Worm (Caenorhabditis elegans) whole organism, L3 larva: ENCODE data around the gene T05H10.1.

Experiments
- R02D3.7 ChIP-seq: fragments of 150-350 bp; optimal IDR thresholded peaks from 2 replicates; lab custom pipeline; 2014; ENCODE audit warnings: missing biosample characterization, missing genetic modification characterization
- ZK546.5 ChIP-seq: sonication (generic microtip); optimal IDR thresholded peaks from 2 replicates; lab custom pipeline; 2017; ENCODE audit warnings: missing biosample characterization, missing genetic modification characterization
- ama-1 ChIP-seq: fragments of 150-350 bp; optimal IDR thresholded peaks from 2 replicates; lab custom pipeline; 2018
- ceh-16 ChIP-seq: sonication (generic microtip); optimal IDR thresholded peaks from 2 replicates; lab custom pipeline; 2017; ENCODE audit warnings: missing biosample characterization, missing genetic modification characterization
- ceh-28 ChIP-seq: fragments of 150-350 bp; optimal IDR thresholded peaks from 2 replicates; lab custom pipeline; 2014; ENCODE audit warnings: missing biosample characterization, missing genetic modification reagents, missing genetic modification characterization
- ceh-9 ChIP-seq: sonication (generic microtip); optimal IDR thresholded peaks from 2 replicates; lab custom pipeline; 2018; ENCODE audit warnings: missing biosample characterization, missing genetic modification characterization
- egl-5 ChIP-seq: fragments of 150-350 bp; optimal IDR thresholded peaks from 2 replicates; lab custom pipeline; 2017; ENCODE audit warnings: missing biosample characterization, missing genetic modification reagents, missing genetic modification characterization, inconsistent platforms
- elt-1 ChIP-seq: fragments of 150-350 bp; optimal IDR thresholded peaks from 2 replicates; lab custom pipeline; 2014; ENCODE audit warnings: missing biosample characterization, missing genetic modification characterization
- elt-2 ChIP-seq: sonication (generic microtip); optimal IDR thresholded peaks from 2 replicates; lab custom pipeline; 2016; ENCODE audit warnings: missing genetic modification reagents, mild to moderate bottlenecking, missing genetic modification characterization, missing compliant biosample characterization
- fkh-10 ChIP-seq: sonication (generic microtip); optimal IDR thresholded peaks from 2 replicates; lab custom pipeline; 2017; ENCODE audit warnings: missing biosample characterization, missing genetic modification reagents, missing genetic modification characterization
- jun-1 ChIP-seq: fragments of 150-350 bp; optimal IDR thresholded peaks from 2 replicates; lab custom pipeline; 2014; ENCODE audit warnings: missing biosample characterization, missing genetic modification reagents, missing genetic modification characterization
- lin-39 ChIP-seq: fragments of 150-350 bp; optimal IDR thresholded peaks from 2 replicates; lab custom pipeline; 2018; ENCODE audit warnings: missing biosample characterization, missing genetic modification reagents, missing genetic modification characterization
- lsy-12 ChIP-seq: sonication (generic microtip); optimal IDR thresholded peaks from 2 replicates; lab custom pipeline; 2016; ENCODE audit warnings: mild to moderate bottlenecking, missing genetic modification characterization, missing compliant biosample characterization
- nfya-1 ChIP-seq: sonication (generic microtip); optimal IDR thresholded peaks from 2 replicates; lab custom pipeline; 2017; ENCODE audit warnings: missing genetic modification characterization, mild to moderate bottlenecking, missing compliant biosample characterization, antibody characterized with exemption, moderate library complexity; ENCODE audit not compliant: insufficient read depth
- nhr-12 ChIP-seq: fragments of 150-350 bp; optimal IDR thresholded peaks from 2 replicates; lab custom pipeline; 2014; ENCODE audit warnings: missing biosample characterization, missing genetic modification characterization
- nhr-23 ChIP-seq: fragments of 150-350 bp; optimal IDR thresholded peaks from 2 replicates; lab custom pipeline; 2014; ENCODE audit warnings: missing biosample characterization, missing genetic modification reagents, missing genetic modification characterization
- nhr-25 ChIP-seq: sonication (generic microtip); optimal IDR thresholded peaks from 2 replicates; lab custom pipeline; 2017; ENCODE audit warnings: missing biosample characterization, missing genetic modification characterization
- nhr-43 ChIP-seq: sonication (generic microtip); optimal IDR thresholded peaks from 2 replicates; lab custom pipeline; 2016; ENCODE audit warnings: mild to moderate bottlenecking, missing genetic modification characterization, missing compliant biosample characterization; ENCODE audit not compliant: poor library complexity, severe bottlenecking
- nhr-76 ChIP-seq: fragments of 150-350 bp; sonication (generic microtip); optimal IDR thresholded peaks from 5 replicates; lab custom pipeline; 2014; ENCODE audit warnings: missing biosample characterization, missing genetic modification characterization
- pha-4 ChIP-seq: fragments of 150-350 bp; optimal IDR thresholded peaks from 2 replicates; lab custom pipeline; 2014; ENCODE audit warnings: missing biosample characterization, missing genetic modification reagents, missing genetic modification characterization
- pqm-1 ChIP-seq: fragments of 150-350 bp; optimal IDR thresholded peaks from 2 replicates; lab custom pipeline; 2017; ENCODE audit warnings: missing biosample characterization, missing genetic modification characterization, inconsistent platforms
- sea-2 ChIP-seq: fragments of 150-350 bp; sonication (generic microtip); optimal IDR thresholded peaks from 4 replicates; lab custom pipeline; 2014; ENCODE audit warnings: missing biosample characterization, missing genetic modification reagents, missing genetic modification characterization
- skn-1 ChIP-seq: fragments of 150-350 bp; optimal IDR thresholded peaks from 2 replicates; lab custom pipeline; 2014; ENCODE audit warnings: missing biosample characterization, missing genetic modification characterization
- snpc-4 ChIP-seq: fragments of 150-350 bp; optimal IDR thresholded peaks from 2 replicates; lab custom pipeline; 2014; ENCODE audit warnings: missing biosample characterization, missing genetic modification characterization
- unc-39 ChIP-seq: sonication (generic microtip); optimal IDR thresholded peaks from 4 replicates; lab custom pipeline; 2017; ENCODE audit warnings: missing biosample characterization, missing genetic modification characterization
- zag-1 ChIP-seq: fragments of 150-350 bp; optimal IDR thresholded peaks from 2 replicates; lab custom pipeline; 2014; ENCODE audit warnings: missing biosample characterization, missing genetic modification characterization
- ztf-4 ChIP-seq: fragments of 150-350 bp; optimal IDR thresholded peaks from 2 replicates; lab custom pipeline; 2014; ENCODE audit warnings: missing biosample characterization, missing genetic modification characterization

T05H10.1 gene

ce11 chrII:8042289-8042688, at the start of gene T05H10.1:
TSS of gene T05H10.1 (plus strand) at chrII:8042589.
- TF ChIP-seq jun-1 (tag; lab: Kevin White, UChicago) (no peak), lin-39 (tag; lab: Kevin White, UChicago) (peak; percentile 36)

ce11 chrII:8001428-8001827, 41.0 kb upstream of the T05H10.1 start:
- TF ChIP-seq pqm-1 (tag; lab: Kevin White, UChicago), result peak; percentile 75
- peak; percentile 13 for TF ChIP-seq pha-4 (tag; lab: Kevin White, UChicago)
- no peak for TF ChIP-seq snpc-4
- peak; percentile 86 for TF ChIP-seq elt-2

- TF ChIP-seq R02D3.7 (tag; lab: Kevin White, UChicago) (no peak), elt-2 (no peak)
Observed at ce11 chrII:8004157-8004556, 38.2 kb upstream of the T05H10.1 start, which contains the start of gene pgp-11. TSS of gene pgp-11 (minus strand) at chrII:8004257.

- peak; percentile 27 for TF ChIP-seq elt-2
- no peak for TF ChIP-seq skn-1
- TF ChIP-seq pqm-1 (tag; lab: Kevin White, UChicago), result peak; percentile 70
Observed at ce11 chrII:8004752-8005151, 37.6 kb upstream of the T05H10.1 start.

ce11 chrII:8006962-8007361, 35.4 kb upstream of the T05H10.1 start:
- peak; percentile 67 for TF ChIP-seq pqm-1 (tag; lab: Kevin White, UChicago)
- peak; percentile 3 for TF ChIP-seq elt-2
- no peak for TF ChIP-seq ama-1 (lab: Kevin White, UChicago)
- no peak for TF ChIP-seq ZK546.5 (tag; lab: Kevin White, UChicago)
- TF ChIP-seq nhr-23 (tag; lab: Kevin White, UChicago), result no peak
- TF ChIP-seq nhr-12 (tag; lab: Kevin White, UChicago), result no peak

ce11 chrII:8008334-8008733, 34.1 kb upstream of the T05H10.1 start, which contains the start of gene glna-2:
TSS of gene glna-2 (plus strand) at chrII:8008634.
- TF ChIP-seq ztf-4 (tag; lab: Kevin White, UChicago) (no peak), skn-1 (no peak), unc-39 (tag; lab: Kevin White, UChicago) (no peak), ceh-28 (tag; lab: Kevin White, UChicago) (no peak)

- TF ChIP-seq ceh-16 (tag; lab: Kevin White, UChicago), result no peak
- peak; percentile 76 for TF ChIP-seq pha-4 (tag; lab: Kevin White, UChicago)
- TF ChIP-seq elt-2, result peak; percentile 29
- TF ChIP-seq zag-1 (tag; lab: Kevin White, UChicago), result no peak
- TF ChIP-seq pqm-1 (tag; lab: Kevin White, UChicago), result peak; percentile 65
- peak; percentile 56 for TF ChIP-seq ama-1 (lab: Kevin White, UChicago)
- TF ChIP-seq unc-39 (tag; lab: Kevin White, UChicago), result no peak
- TF ChIP-seq nfya-1 (tag; lab: Kevin White, UChicago), result no peak
- TF ChIP-seq ceh-9, result no peak
Observed at ce11 chrII:8012071-8013031, 30.0 kb upstream of the T05H10.1 start, which contains the start of gene DH11.2. TSS of gene DH11.2 (plus strand) at chrII:8012816.

ce11 chrII:8015483-8015938, 26.9 kb upstream of the T05H10.1 start:
- TF ChIP-seq elt-1 (tag; lab: Kevin White, UChicago) (peak; percentile 37), fkh-10 (GFP tag; lab: Kevin White, UChicago) (no peak), nhr-43 (tag; lab: Kevin White, UChicago) (peak; percentile 59), nhr-12 (tag; lab: Kevin White, UChicago) (no peak), nhr-25 (peak; percentile 15), ama-1 (lab: Kevin White, UChicago) (peak; percentile 72), nhr-76 (tag; lab: Kevin White, UChicago) (no peak), egl-5 (no peak), lsy-12 (tag; lab: Kevin White, UChicago) (peak; percentile 30), unc-39 (tag; lab: Kevin White, UChicago) (no peak), ztf-4 (tag; lab: Kevin White, UChicago) (no peak), pha-4 (tag; lab: Kevin White, UChicago) (peak; percentile 94), sea-2 (GFP tag; lab: Kevin White, UChicago) (no peak)
